Fruit fly (Drosophila melanogaster) whole organism: Measurements from ENCODE around the gene Srp9.

Source experiments
- CG8478 ChIP-seq: fragments of >200 bp; optimal IDR thresholded peaks from 2 replicates; lab custom pipeline; 2018; ENCODE audit warnings: inconsistent platforms
- EcR ChIP-seq, 2 experiments: fragments of >200 bp; optimal IDR thresholded peaks; 2 replicates each; lab custom pipeline; 2017; ENCODE audit warnings: missing biosample characterization in 2 of 2, missing genetic modification characterization in 2 of 2, missing genetic modification reagents in 2 of 2
- pan ChIP-seq: fragments of >200 bp; optimal IDR thresholded peaks from 2 replicates; lab custom pipeline; 2017
- psq ChIP-seq: fragments of >200 bp; optimal IDR thresholded peaks from 2 replicates; lab custom pipeline; 2017
- usp ChIP-seq: fragments of >200 bp; optimal IDR thresholded peaks from 2 replicates; lab custom pipeline; 2017; ENCODE audit warnings: missing biosample characterization, missing genetic modification characterization, mixed read lengths

- peak; percentile 17 for TF ChIP-seq CG8478
- TF ChIP-seq psq: no peak
- TF ChIP-seq usp (GFP tag; lab: Kevin White, UChicago): no peak
- no peak for TF ChIP-seq pan (lab: Kevin White, UChicago)
- no peak for TF ChIP-seq EcR (GFP tag; optimal IDR thresholded peaks at IDR 0.05; lab: Kevin White, UChicago)
These were observed 11.7 kb downstream of the Srp9 start, which contains the start of gene exex for dm6 chr3L:7947880-7948286.
